Worm (Caenorhabditis elegans) whole organism, L3 larva: Measurements from ENCODE around the gene Y38C1AA.12.

ENCODE experiments used
- daf-12 ChIP-seq: fragments of 150-350 bp; optimal IDR thresholded peaks from 2 replicates; lab custom pipeline; 2014; ENCODE audit warnings: missing biosample characterization, missing genetic modification reagents, missing genetic modification characterization
- egl-27 ChIP-seq: sonication (generic microtip); optimal IDR thresholded peaks from 4 replicates; lab custom pipeline; 2017; ENCODE audit warnings: missing biosample characterization, missing genetic modification reagents, missing genetic modification characterization
- elt-1 ChIP-seq: fragments of 150-350 bp; optimal IDR thresholded peaks from 2 replicates; lab custom pipeline; 2014; ENCODE audit warnings: missing biosample characterization, missing genetic modification characterization
- elt-2 ChIP-seq: sonication (generic microtip); optimal IDR thresholded peaks from 2 replicates; lab custom pipeline; 2016; ENCODE audit warnings: missing genetic modification reagents, mild to moderate bottlenecking, missing genetic modification characterization, missing compliant biosample characterization
- fos-1 ChIP-seq: fragments of 150-350 bp; optimal IDR thresholded peaks from 2 replicates; lab custom pipeline; 2014; ENCODE audit warnings: missing biosample characterization, missing genetic modification characterization
- lsy-12 ChIP-seq: sonication (generic microtip); optimal IDR thresholded peaks from 2 replicates; lab custom pipeline; 2016; ENCODE audit warnings: mild to moderate bottlenecking, missing genetic modification characterization, missing compliant biosample characterization
- nhr-25 ChIP-seq: sonication (generic microtip); optimal IDR thresholded peaks from 2 replicates; lab custom pipeline; 2017; ENCODE audit warnings: missing biosample characterization, missing genetic modification characterization
- nhr-43 ChIP-seq: sonication (generic microtip); optimal IDR thresholded peaks from 2 replicates; lab custom pipeline; 2016; ENCODE audit warnings: mild to moderate bottlenecking, missing genetic modification characterization, missing compliant biosample characterization; ENCODE audit not compliant: poor library complexity, severe bottlenecking
- nhr-67 ChIP-seq: fragments of 150-350 bp; optimal IDR thresholded peaks from 2 replicates; lab custom pipeline; 2014; ENCODE audit warnings: missing biosample characterization, missing genetic modification characterization
- sea-2 ChIP-seq: fragments of 150-350 bp; sonication (generic microtip); optimal IDR thresholded peaks from 4 replicates; lab custom pipeline; 2014; ENCODE audit warnings: missing biosample characterization, missing genetic modification reagents, missing genetic modification characterization

The Y38C1AA.12 gene

ce11 chrIV:240257-240754 lies 48.2 kb downstream of the Y38C1AA.12 start, which contains the start of the genes fnta-1 and cogc-8 (continued):
- TF ChIP-seq elt-2 (tag; lab: Kevin White, UChicago), result peak; percentile 14
- no peak for TF ChIP-seq lsy-12 (tag; lab: Kevin White, UChicago)
- TF ChIP-seq, all 47 proteins: peak for 4

- TF ChIP-seq nhr-25 (tag; lab: Kevin White, UChicago) (no peak), fos-1 (no peak), nhr-67 (tag; lab: Kevin White, UChicago) (no peak), daf-12 (tag; lab: Kevin White, UChicago) (no peak), egl-27 (tag; lab: Kevin White, UChicago) (no peak), sea-2 (GFP tag; lab: Kevin White, UChicago) (no peak), elt-1 (no peak), nhr-43 (tag; lab: Kevin White, UChicago) (no peak)
Measured at ce11 chrIV:244278-244677, 52.2 kb downstream of the Y38C1AA.12 start.
